Worm (Caenorhabditis elegans) whole organism, L3 larva: ENCODE measurements around the gene C08B6.2.

Source experiments
- ZK546.5 ChIP-seq: sonication (generic microtip); optimal IDR thresholded peaks from 2 replicates; lab custom pipeline; 2017; ENCODE audit warnings: missing biosample characterization, missing genetic modification characterization
- ama-1 ChIP-seq: fragments of 150-350 bp; optimal IDR thresholded peaks from 2 replicates; lab custom pipeline; 2018
- ceh-28 ChIP-seq: fragments of 150-350 bp; optimal IDR thresholded peaks from 2 replicates; lab custom pipeline; 2014; ENCODE audit warnings: missing biosample characterization, missing genetic modification reagents, missing genetic modification characterization
- ceh-82 ChIP-seq: fragments of 150-350 bp; optimal IDR thresholded peaks from 2 replicates; lab custom pipeline; 2014; ENCODE audit warnings: missing biosample characterization, missing genetic modification characterization
- egl-27 ChIP-seq: sonication (generic microtip); optimal IDR thresholded peaks from 4 replicates; lab custom pipeline; 2017; ENCODE audit warnings: missing biosample characterization, missing genetic modification reagents, missing genetic modification characterization
- elt-3 ChIP-seq, 3 experiments: fragments of 150-350 bp in 1 of 3; sonication (generic microtip) in 2 of 3; optimal IDR thresholded peaks; 2 replicates in 2 of 3; 4 replicates in 1 of 3; lab custom pipeline; 2014 to 2017; ENCODE audit warnings: missing biosample characterization in 3 of 3, missing genetic modification characterization in 3 of 3
- jun-1 ChIP-seq: fragments of 150-350 bp; optimal IDR thresholded peaks from 2 replicates; lab custom pipeline; 2014; ENCODE audit warnings: missing biosample characterization, missing genetic modification reagents, missing genetic modification characterization
- nhr-237 ChIP-seq: fragments of 150-350 bp; optimal IDR thresholded peaks from 2 replicates; lab custom pipeline; 2014; ENCODE audit warnings: missing biosample characterization, missing genetic modification characterization
- nhr-43 ChIP-seq: sonication (generic microtip); optimal IDR thresholded peaks from 2 replicates; lab custom pipeline; 2016; ENCODE audit warnings: mild to moderate bottlenecking, missing genetic modification characterization, missing compliant biosample characterization; ENCODE audit not compliant: poor library complexity, severe bottlenecking
- nhr-67 ChIP-seq: fragments of 150-350 bp; optimal IDR thresholded peaks from 2 replicates; lab custom pipeline; 2014; ENCODE audit warnings: missing biosample characterization, missing genetic modification characterization
- pha-4 ChIP-seq: fragments of 150-350 bp; optimal IDR thresholded peaks from 2 replicates; lab custom pipeline; 2014; ENCODE audit warnings: missing biosample characterization, missing genetic modification reagents, missing genetic modification characterization
- snpc-4 ChIP-seq: fragments of 150-350 bp; optimal IDR thresholded peaks from 2 replicates; lab custom pipeline; 2014; ENCODE audit warnings: missing biosample characterization, missing genetic modification characterization
- zag-1 ChIP-seq: fragments of 150-350 bp; optimal IDR thresholded peaks from 2 replicates; lab custom pipeline; 2014; ENCODE audit warnings: missing biosample characterization, missing genetic modification characterization

DNA sequence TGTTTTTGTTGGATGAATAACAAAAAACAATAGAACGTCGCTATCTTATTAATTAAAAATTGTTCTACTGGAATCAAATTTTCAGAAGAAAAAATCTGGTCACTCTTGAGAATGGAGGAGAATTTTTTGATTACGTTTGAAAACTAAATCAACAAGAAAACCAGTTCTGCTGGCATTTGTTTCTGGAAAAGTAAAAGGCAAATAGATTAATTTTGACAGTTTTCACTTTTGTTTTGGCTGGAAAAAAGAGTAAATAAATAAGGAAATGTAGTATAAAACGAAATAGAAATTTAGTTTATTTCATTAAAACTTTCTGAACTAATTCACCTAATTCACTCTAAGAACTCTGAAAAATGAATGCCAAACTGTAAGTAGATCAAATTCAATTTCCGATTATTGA lies 41.3 kb upstream of the C08B6.2 start, which contains the start of gene fipr-13:
- TF ChIP-seq zag-1 (tag; lab: Kevin White, UChicago) (no peak), elt-3 (tag; optimal IDR thresholded peaks at IDR 0.05; lab: Kevin White, UChicago) (no peak), nhr-43 (no peak), ceh-82 (no peak), ama-1 (lab: Kevin White, UChicago) (no peak), nhr-237 (tag; lab: Kevin White, UChicago) (no peak), pha-4 (tag; lab: Kevin White, UChicago) (no peak), snpc-4 (tag; lab: Kevin White, UChicago) (no peak), jun-1 (tag; lab: Kevin White, UChicago) (no peak), egl-27 (tag; lab: Kevin White, UChicago) (no peak), ZK546.5 (no peak), nhr-67 (tag; lab: Kevin White, UChicago) (no peak), ceh-28 (tag; lab: Kevin White, UChicago) (no peak)
